Worm (Caenorhabditis elegans) whole organism, young adult: Measurements from ENCODE around the gene srg-15.
A peak's percentile ranks its signal among the peaks of the same experiment; 100 is the strongest.

Source experiments
- C06A6.2 ChIP-seq: fragments of 200-800 bp; sonication (Bioruptor generic); conservative IDR thresholded peaks from 2 replicates; pipeline ENCODE4 v1.3.6; 2022; ENCODE audit warnings: missing genetic modification characterization, missing compliant biosample characterization
- F22D6.2 ChIP-seq: sonication (generic microtip); optimal IDR thresholded peaks from 2 replicates; lab custom pipeline; 2016; ENCODE audit warnings: mild to moderate bottlenecking, missing genetic modification characterization, missing compliant biosample characterization
- F37B4.10 ChIP-seq: fragments of 200-800 bp; sonication (Bioruptor generic); IDR thresholded peaks from 2 replicates; pipeline ENCODE4 v1.3.6; 2022; ENCODE audit warnings: missing genetic modification characterization, missing compliant biosample characterization
- F39B2.1 ChIP-seq: fragments of 200-800 bp; sonication (Bioruptor generic); IDR thresholded peaks from 2 replicates; pipeline ENCODE4 v1.3.6; 2022; ENCODE audit warnings: missing genetic modification reagents, missing genetic modification characterization, missing compliant biosample characterization
- F52B5.7 ChIP-seq: sonication (generic microtip); optimal IDR thresholded peaks from 2 replicates; lab custom pipeline; 2016; ENCODE audit warnings: mild to moderate bottlenecking, missing genetic modification characterization, missing compliant biosample characterization
- Y53F4B.3 ChIP-seq: fragments of 200-800 bp; sonication (Bioruptor generic); IDR thresholded peaks from 2 replicates; pipeline ENCODE4 v1.3.6; 2022; ENCODE audit warnings: missing genetic modification reagents, missing genetic modification characterization, missing compliant biosample characterization
- Y95B8A.8 ChIP-seq: fragments of 200-800 bp; sonication (Bioruptor generic); IDR thresholded peaks from 2 replicates; pipeline ENCODE4 v1.3.6; 2022; ENCODE audit warnings: missing genetic modification reagents, missing genetic modification characterization, missing compliant biosample characterization
- ZK185.1 ChIP-seq: sonication (generic microtip); optimal IDR thresholded peaks from 2 replicates; lab custom pipeline; 2016; ENCODE audit warnings: mild to moderate bottlenecking, missing genetic modification characterization, missing compliant biosample characterization; ENCODE audit not compliant: poor library complexity, severe bottlenecking
- akir-1 ChIP-seq: fragments of 200-800 bp; sonication (Bioruptor generic); optimal IDR thresholded peaks from 2 replicates; lab custom pipeline; 2018; ENCODE audit warnings: mild to moderate bottlenecking, missing genetic modification characterization, moderate library complexity, missing compliant biosample characterization
- ama-1 ChIP-seq, 3 experiments: fragments of 150-350 bp in 1 of 3; sonication (generic microtip) in 2 of 3; optimal IDR thresholded peaks; 2 replicates each; lab custom pipeline; 2014 to 2018; ENCODE audit warnings: missing biosample characterization in 2 of 3, missing genetic modification characterization in 2 of 3, missing genetic modification reagents in 2 of 3
- aptf-2 ChIP-seq: fragments of 200-800 bp; sonication (Bioruptor generic); conservative IDR thresholded peaks from 2 replicates; pipeline ENCODE4 v1.3.6; 2022; ENCODE audit warnings: missing genetic modification reagents, missing genetic modification characterization, missing compliant biosample characterization
- aptf-3 ChIP-seq: fragments of 200-800 bp; sonication (Bioruptor generic); IDR thresholded peaks from 2 replicates; pipeline ENCODE4 v1.3.6; 2022; ENCODE audit warnings: missing genetic modification characterization, missing compliant biosample characterization
- atf-7 ChIP-seq: sonication (generic microtip); optimal IDR thresholded peaks from 2 replicates; lab custom pipeline; 2017; ENCODE audit warnings: mild to moderate bottlenecking, missing genetic modification characterization, missing compliant biosample characterization
- attf-3 ChIP-seq: fragments of 200-800 bp; sonication (Bioruptor generic); conservative IDR thresholded peaks from 2 replicates; pipeline ENCODE4 v1.3.6; 2022; ENCODE audit warnings: missing genetic modification reagents, missing genetic modification characterization, missing compliant biosample characterization
- attf-5 ChIP-seq: fragments of 200-800 bp; sonication (Bioruptor generic); optimal IDR thresholded peaks from 2 replicates; lab custom pipeline; 2018; ENCODE audit warnings: mild to moderate bottlenecking, missing genetic modification characterization, missing compliant biosample characterization
- bed-1 ChIP-seq: fragments of 200-800 bp; sonication (Bioruptor generic); IDR thresholded peaks from 2 replicates; pipeline ENCODE4 v1.3.6; 2022; ENCODE audit warnings: missing genetic modification reagents, missing genetic modification characterization, missing compliant biosample characterization
- bed-2 ChIP-seq: fragments of 200-800 bp; sonication (Bioruptor generic); IDR thresholded peaks from 2 replicates; pipeline ENCODE4 v1.3.6; 2022; ENCODE audit warnings: missing genetic modification reagents, missing genetic modification characterization, missing compliant biosample characterization
- cebp-1 ChIP-seq, 2 experiments: fragments of 200-800 bp in 1 of 2; sonication (Bioruptor generic) in 1 of 2; sonication (generic microtip) in 1 of 2; IDR thresholded peaks in 1 of 2; optimal IDR thresholded peaks in 1 of 2; 2 replicates each; pipeline versions ENCODE4 v1.3.6 to Lab custom; 2017 to 2022; ENCODE audit warnings: missing compliant biosample characterization in 2 of 2, missing genetic modification characterization in 2 of 2, mild to moderate bottlenecking in 1 of 2, missing genetic modification reagents in 1 of 2, moderate library complexity in 1 of 2
- ceh-27 ChIP-seq: fragments of 200-800 bp; sonication (Bioruptor generic); optimal IDR thresholded peaks from 2 replicates; lab custom pipeline; 2018; ENCODE audit warnings: mild to moderate bottlenecking, missing genetic modification characterization, moderate library complexity, missing compliant biosample characterization
- ceh-79 ChIP-seq: sonication (generic microtip); optimal IDR thresholded peaks from 2 replicates; lab custom pipeline; 2017; ENCODE audit warnings: mild to moderate bottlenecking, missing genetic modification characterization, missing compliant biosample characterization
- dox-1 ChIP-seq: fragments of 200-800 bp; sonication (Bioruptor generic); IDR thresholded peaks from 2 replicates; pipeline ENCODE4 v1.3.6; 2022; ENCODE audit warnings: missing genetic modification reagents, missing genetic modification characterization, missing compliant biosample characterization
- egl-18 ChIP-seq: fragments of 200-800 bp; sonication (Bioruptor generic); IDR thresholded peaks from 2 replicates; pipeline ENCODE4 v1.3.6; 2022; ENCODE audit warnings: missing genetic modification reagents, missing genetic modification characterization, missing compliant biosample characterization
- him-1 ChIP-seq: sonication (generic microtip); optimal IDR thresholded peaks from 2 replicates; lab custom pipeline; 2016; ENCODE audit warnings: missing genotype, missing genetic modification reagents, missing genetic modification characterization, missing compliant biosample characterization
- hmg-20 ChIP-seq: fragments of 200-800 bp; sonication (Bioruptor generic); IDR thresholded peaks from 2 replicates; pipeline ENCODE4 v1.3.6; 2022; ENCODE audit warnings: missing genetic modification reagents, missing genetic modification characterization, missing compliant biosample characterization
- hrde-1 ChIP-seq: sonication (generic microtip); optimal IDR thresholded peaks from 2 replicates; lab custom pipeline; 2016; ENCODE audit warnings: missing genetic modification characterization, mild to moderate bottlenecking, missing compliant biosample characterization, moderate library complexity, missing genotype, missing genetic modification reagents, borderline replicate concordance
- lag-1 ChIP-seq: fragments of 200-800 bp; sonication (Bioruptor generic); IDR thresholded peaks from 2 replicates; pipeline ENCODE4 v1.3.6; 2022; ENCODE audit warnings: missing genetic modification reagents, missing genetic modification characterization, missing compliant biosample characterization
- let-607 ChIP-seq, 2 experiments: fragments of 200-800 bp in 1 of 2; sonication (Bioruptor generic) in 1 of 2; sonication (generic microtip) in 1 of 2; optimal IDR thresholded peaks; 2 replicates each; lab custom pipeline; 2016 to 2018; ENCODE audit warnings: mild to moderate bottlenecking in 2 of 2, missing compliant biosample characterization in 2 of 2, missing genetic modification characterization in 2 of 2, moderate library complexity in 2 of 2, missing genotype in 1 of 2
- lin-54 ChIP-seq: fragments of 200-800 bp; sonication (Bioruptor generic); optimal IDR thresholded peaks from 2 replicates; lab custom pipeline; 2018; ENCODE audit warnings: mild to moderate bottlenecking, missing genetic modification characterization, missing compliant biosample characterization
- lsy-27 ChIP-seq: sonication (generic microtip); optimal IDR thresholded peaks from 2 replicates; lab custom pipeline; 2017; ENCODE audit warnings: missing genetic modification characterization, mild to moderate bottlenecking, missing compliant biosample characterization, antibody characterized with exemption, missing genotype, borderline replicate concordance; ENCODE audit not compliant: insufficient read depth
- madf-10 ChIP-seq: sonication (generic microtip); optimal IDR thresholded peaks from 2 replicates; lab custom pipeline; 2016; ENCODE audit warnings: mild to moderate bottlenecking, missing genetic modification characterization, missing compliant biosample characterization
- madf-6 ChIP-seq: fragments of 200-800 bp; sonication (Bioruptor generic); IDR thresholded peaks from 2 replicates; pipeline ENCODE4 v1.3.6; 2022; ENCODE audit warnings: missing genetic modification reagents, missing genetic modification characterization, missing compliant biosample characterization
- mcd-1 ChIP-seq: fragments of 200-800 bp; sonication (Bioruptor generic); IDR thresholded peaks from 2 replicates; pipeline ENCODE4 v1.3.6; 2022; ENCODE audit warnings: missing genetic modification reagents, missing genetic modification characterization, missing compliant biosample characterization
- mxl-1 ChIP-seq: sonication (generic microtip); optimal IDR thresholded peaks from 2 replicates; lab custom pipeline; 2016; ENCODE audit warnings: missing genetic modification characterization, missing compliant biosample characterization
- nhr-90 ChIP-seq: sonication (generic microtip); optimal IDR thresholded peaks from 2 replicates; lab custom pipeline; 2016; ENCODE audit warnings: missing genotype, mild to moderate bottlenecking, missing genetic modification characterization, missing compliant biosample characterization
- sea-2 ChIP-seq: fragments of 200-800 bp; sonication (Bioruptor generic); IDR thresholded peaks from 2 replicates; pipeline ENCODE4 v1.3.6; 2022; ENCODE audit warnings: missing genetic modification characterization, missing compliant biosample characterization
- snpc-4 ChIP-seq, 5 experiments: fragments of 150-350 bp in 1 of 5; sonication (generic microtip) in 4 of 5; optimal IDR thresholded peaks; 2 replicates each; lab custom pipeline; 2014 to 2018; ENCODE audit warnings: missing genetic modification characterization in 5 of 5, missing biosample characterization in 3 of 5, antibody characterized with exemption in 2 of 5, mild to moderate bottlenecking in 2 of 5, missing compliant biosample characterization in 2 of 5, missing genotype in 2 of 5, moderate library complexity in 2 of 5, missing genetic modification reagents in 1 of 5
- somi-1 ChIP-seq: fragments of 200-800 bp; sonication (Bioruptor generic); optimal IDR thresholded peaks from 2 replicates; lab custom pipeline; 2018; ENCODE audit warnings: mild to moderate bottlenecking, missing genetic modification characterization, missing compliant biosample characterization
- tbx-9 ChIP-seq: sonication (generic microtip); optimal IDR thresholded peaks from 2 replicates; lab custom pipeline; 2016; ENCODE audit warnings: borderline replicate concordance, missing genetic modification characterization, inconsistent platforms, missing compliant biosample characterization
- zfh-2 ChIP-seq: fragments of 200-800 bp; sonication (Bioruptor generic); conservative IDR thresholded peaks from 2 replicates; pipeline ENCODE4 v1.3.6; 2022; ENCODE audit warnings: missing genetic modification reagents, missing genetic modification characterization, missing compliant biosample characterization
- ztf-18 ChIP-seq: sonication (generic microtip); optimal IDR thresholded peaks from 2 replicates; lab custom pipeline; 2016; ENCODE audit warnings: missing genotype, mild to moderate bottlenecking, missing genetic modification characterization, missing compliant biosample characterization
- ztf-28 ChIP-seq: fragments of 200-800 bp; sonication (Bioruptor generic); IDR thresholded peaks from 2 replicates; pipeline ENCODE4 v1.3.6; 2022; ENCODE audit warnings: missing genetic modification reagents, missing genetic modification characterization, missing compliant biosample characterization
- ztf-3 ChIP-seq: fragments of 200-800 bp; sonication (Bioruptor generic); optimal IDR thresholded peaks from 2 replicates; lab custom pipeline; 2018; ENCODE audit warnings: mild to moderate bottlenecking, missing genetic modification characterization, missing compliant biosample characterization
- ztf-6 ChIP-seq: fragments of 200-800 bp; sonication (Bioruptor generic); IDR thresholded peaks from 2 replicates; pipeline ENCODE4 v1.3.6; 2022; ENCODE audit warnings: missing genetic modification reagents, missing genetic modification characterization, missing compliant biosample characterization

Gene srg-15

DNA sequence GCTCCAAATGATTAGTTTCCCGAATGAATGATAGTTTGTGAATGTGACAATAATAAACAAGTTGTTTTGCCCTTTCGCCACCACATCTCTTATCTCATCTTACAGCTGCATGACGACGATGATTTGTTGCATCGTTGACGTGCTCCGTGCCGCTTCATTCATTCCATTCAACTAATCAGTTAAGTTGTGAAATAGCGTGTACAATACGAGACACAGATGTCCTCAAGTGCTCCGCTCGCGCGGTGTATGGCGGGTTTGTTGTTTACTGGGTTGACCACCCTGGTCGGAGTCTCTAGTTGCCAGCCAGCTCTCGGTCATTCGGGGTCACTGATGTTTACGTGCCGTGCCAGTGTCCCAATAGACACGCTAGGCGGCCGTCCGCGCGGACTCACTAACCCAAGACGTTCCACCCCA lies 37.7 kb upstream of the srg-15 start:
- TF ChIP-seq tbx-9: peak; percentile 58
- no peak for TF ChIP-seq him-1
- peak; percentile 49 for TF ChIP-seq ZK185.1 (tag; lab: Kevin White, UChicago)
- TF ChIP-seq bed-2 (GFP tag; lab: Robert Waterston, UW): no peak
- TF ChIP-seq mcd-1: no peak
- TF ChIP-seq F52B5.7 (tag; lab: Kevin White, UChicago): peak; percentile 4
- no peak for TF ChIP-seq ztf-3 (GFP tag; lab: Kevin White, UChicago)
- no peak for TF ChIP-seq lag-1
- TF ChIP-seq F39B2.1 (GFP tag; lab: Robert Waterston, UW): no peak
- no peak for TF ChIP-seq ama-1 (optimal IDR thresholded peaks at IDR 0.05; lab: Kevin White, UChicago)
- peak in 1 of 2 experiments; percentile 22 for TF ChIP-seq ama-1 (GFP tag; optimal IDR thresholded peaks at IDR 0.05; lab: Kevin White, UChicago)
- TF ChIP-seq lsy-27: no peak
- peak; percentile 73 for TF ChIP-seq zfh-2 (GFP tag; lab: Robert Waterston, UW)
- peak; percentile 50; the same call in 1 of the 2 replicates for TF ChIP-seq cebp-1 (GFP tag; IDR thresholded peaks at IDR 0.05; lab: Robert Waterston, UW)
- TF ChIP-seq cebp-1 (tag; optimal IDR thresholded peaks at IDR 0.05; lab: Kevin White, UChicago): peak; percentile 27
- TF ChIP-seq ztf-28 (GFP tag; lab: Robert Waterston, UW): 0 out of 2 replicates have a peak, but pooled peaks have one; percentile 25
- peak; percentile 10; the same call in 1 of the 2 replicates for TF ChIP-seq dox-1 (GFP tag; lab: Robert Waterston, UW)
- no peak for TF ChIP-seq attf-3 (GFP tag; lab: Robert Waterston, UW)

ce11 chrII:8747246-8747938 lies 37.2 kb upstream of the srg-15 start:
- peak; percentile 36; the same call in 1 of the 2 replicates for TF ChIP-seq hmg-20 (GFP tag; lab: Robert Waterston, UW)
- TF ChIP-seq ztf-3 (GFP tag; lab: Kevin White, UChicago): peak; percentile 77
- TF ChIP-seq bed-1: no peak
- TF ChIP-seq hrde-1: no peak
- TF ChIP-seq atf-7 (tag; lab: Kevin White, UChicago): peak; percentile 2
- TF ChIP-seq zfh-2 (GFP tag; lab: Robert Waterston, UW): peak; percentile 70
- TF ChIP-seq mxl-1 (tag; lab: Kevin White, UChicago): peak; percentile 63
- TF ChIP-seq snpc-4 (GFP tag; optimal IDR thresholded peaks at IDR 0.05; lab: Kevin White, UChicago): no peak
- TF ChIP-seq snpc-4 (tag; optimal IDR thresholded peaks at IDR 0.05; lab: Kevin White, UChicago): peak in 1 of 4 experiments; percentile 25
- TF ChIP-seq F22D6.2 (tag; lab: Kevin White, UChicago): peak; percentile 34
- TF ChIP-seq aptf-2: peak; percentile 59; the same call in 1 of the 2 replicates
- TF ChIP-seq somi-1 (GFP tag; lab: Kevin White, UChicago): peak; percentile 82
- TF ChIP-seq dox-1 (GFP tag; lab: Robert Waterston, UW): peak; percentile 75
- peak; percentile 60 for TF ChIP-seq madf-10 (tag; lab: Kevin White, UChicago)
- TF ChIP-seq ztf-6 (GFP tag; lab: Robert Waterston, UW): no peak
- TF ChIP-seq aptf-3: peak; percentile 63
- peak; percentile 82; the same call in 1 of the 2 replicates for TF ChIP-seq Y95B8A.8 (GFP tag; lab: Robert Waterston, UW)
- TF ChIP-seq lin-54 (GFP tag; lab: Kevin White, UChicago): peak; percentile 46
- TF ChIP-seq C06A6.2 (GFP tag; lab: Robert Waterston, UW): peak; percentile 50
- TF ChIP-seq attf-5 (GFP tag; lab: Kevin White, UChicago): peak; percentile 70
- no peak for TF ChIP-seq ztf-28 (GFP tag; lab: Robert Waterston, UW)
- peak; percentile 69 for TF ChIP-seq ceh-79 (tag; lab: Kevin White, UChicago)
- TF ChIP-seq madf-6 (GFP tag; lab: Robert Waterston, UW): peak; percentile 32; the same call in 1 of the 2 replicates
- TF ChIP-seq bed-2 (GFP tag; lab: Robert Waterston, UW): no peak
- TF ChIP-seq let-607 (tag; optimal IDR thresholded peaks at IDR 0.05; lab: Kevin White, UChicago): peak; percentile 39 to 41
- 0 out of 2 replicates have a peak, but pooled peaks have one; percentile 80 for TF ChIP-seq F37B4.10 (GFP tag; lab: Robert Waterston, UW)
- TF ChIP-seq ztf-18: peak; percentile 7
- no peak for TF ChIP-seq sea-2
- TF ChIP-seq akir-1 (GFP tag; lab: Kevin White, UChicago): peak; percentile 19
- TF ChIP-seq Y53F4B.3 (GFP tag; lab: Robert Waterston, UW): 0 out of 2 replicates have a peak, but pooled peaks have one; percentile 25
- peak; percentile 88 for TF ChIP-seq nhr-90 (tag; lab: Kevin White, UChicago)
- TF ChIP-seq egl-18: no peak
- TF ChIP-seq ceh-27 (GFP tag; lab: Kevin White, UChicago): no peak
